Fruit fly (Drosophila melanogaster) whole organism, embryonic: ENCODE results near the gene CG43707.
A peak's percentile ranks its signal among the peaks of the same experiment; 100 is the strongest.

Experiments
- Antp ChIP-seq: fragments of 200-800 bp; sonication (Bioruptor generic); optimal IDR thresholded peaks from 3 replicates; lab custom pipeline; 2016; ENCODE audit warnings: missing biosample characterization, missing genetic modification characterization
- Bgb ChIP-seq: fragments of 200-800 bp; sonication (Bioruptor generic); IDR thresholded peaks from 2 replicates; pipeline ENCODE4 v1.3.6; 2022; ENCODE audit warnings: missing biosample characterization, missing genetic modification characterization; ENCODE audit not compliant: partially characterized antibody
- CG10147 ChIP-seq: fragments of 200-800 bp; sonication (Bioruptor generic); optimal IDR thresholded peaks from 2 replicates; lab custom pipeline; 2019; ENCODE audit warnings: missing biosample characterization, mild to moderate bottlenecking, missing genetic modification characterization, moderate library complexity
- CG10565 ChIP-seq: fragments of 200-800 bp; sonication (Bioruptor generic); optimal IDR thresholded peaks from 3 replicates; lab custom pipeline; 2016; ENCODE audit warnings: missing biosample characterization, mild to moderate bottlenecking, missing genetic modification characterization
- CG11247 ChIP-seq: fragments of 200-800 bp; sonication (Bioruptor generic); IDR thresholded peaks from 2 replicates; pipeline ENCODE4 v1.3.6; 2022; ENCODE audit warnings: missing biosample characterization, missing genetic modification characterization
- CG11504 ChIP-seq: fragments of 200-800 bp; sonication (Bioruptor generic); optimal IDR thresholded peaks from 3 replicates; lab custom pipeline; 2019; ENCODE audit warnings: missing biosample characterization, mild to moderate bottlenecking, missing genetic modification characterization, moderate library complexity
- CG11695 ChIP-seq: fragments of 200-800 bp; sonication (Bioruptor generic); IDR thresholded peaks from 3 replicates; pipeline ENCODE4 v1.3.6; 2022; ENCODE audit warnings: missing biosample characterization, missing genetic modification characterization
- CG11723 ChIP-seq: fragments of 200-800 bp; sonication (Bioruptor generic); optimal IDR thresholded peaks from 2 replicates; lab custom pipeline; 2017; ENCODE audit warnings: missing biosample characterization, mild to moderate bottlenecking, missing genetic modification characterization
- CG12071 ChIP-seq: fragments of 200-800 bp; sonication (Bioruptor generic); optimal IDR thresholded peaks from 3 replicates; lab custom pipeline; 2018; ENCODE audit warnings: missing biosample characterization, mild to moderate bottlenecking, missing genetic modification characterization
- CG12236 ChIP-seq: fragments of 200-800 bp; sonication (Bioruptor generic); optimal IDR thresholded peaks from 2 replicates; lab custom pipeline; 2016; ENCODE audit warnings: missing biosample characterization, missing genetic modification characterization
- CG15479 ChIP-seq: fragments of 200-800 bp; sonication (Bioruptor generic); optimal IDR thresholded peaks from 3 replicates; lab custom pipeline; 2019; ENCODE audit warnings: missing biosample characterization, mild to moderate bottlenecking, missing genetic modification characterization, moderate library complexity
- CG2712 ChIP-seq: fragments of 200-800 bp; optimal IDR thresholded peaks from 3 replicates; lab custom pipeline; 2019; ENCODE audit warnings: missing biosample characterization, mild to moderate bottlenecking, missing genetic modification characterization, moderate library complexity
- CG4617 ChIP-seq: fragments of 200-800 bp; sonication (Bioruptor generic); optimal IDR thresholded peaks from 3 replicates; lab custom pipeline; 2016; ENCODE audit warnings: missing biosample characterization, missing genetic modification characterization, borderline replicate concordance
- CG5180 ChIP-seq: fragments of 200-800 bp; sonication (Bioruptor generic); optimal IDR thresholded peaks from 3 replicates; lab custom pipeline; 2017; ENCODE audit warnings: missing biosample characterization, missing genetic modification characterization, mild to moderate bottlenecking, moderate library complexity, missing genetic modification reagents
- CG5245 ChIP-seq: fragments of 200-800 bp; sonication (Bioruptor generic); optimal IDR thresholded peaks from 3 replicates; lab custom pipeline; 2016; ENCODE audit warnings: missing biosample characterization, missing genetic modification characterization
- CG7745 ChIP-seq: fragments of 200-800 bp; sonication (Bioruptor generic); optimal IDR thresholded peaks from 2 replicates; lab custom pipeline; 2018; ENCODE audit warnings: missing biosample characterization, mild to moderate bottlenecking, missing genetic modification characterization, moderate library complexity
- CG7786 ChIP-seq: fragments of 200-800 bp; sonication (Bioruptor generic); optimal IDR thresholded peaks from 2 replicates; lab custom pipeline; 2016; ENCODE audit warnings: missing biosample characterization, missing genetic modification characterization
- CG8089 ChIP-seq: fragments of 200-800 bp; sonication (Bioruptor generic); optimal IDR thresholded peaks from 3 replicates; lab custom pipeline; 2016; ENCODE audit warnings: missing biosample characterization, missing genetic modification characterization
- CG8944 ChIP-seq: fragments of 200-800 bp; sonication (Bioruptor generic); optimal IDR thresholded peaks from 3 replicates; lab custom pipeline; 2016; ENCODE audit warnings: missing biosample characterization, missing genetic modification characterization
- CG9817 ChIP-seq: fragments of 200-800 bp; sonication (Bioruptor generic); optimal IDR thresholded peaks from 2 replicates; lab custom pipeline; 2018; ENCODE audit warnings: missing biosample characterization, mild to moderate bottlenecking, missing genetic modification characterization, moderate library complexity
- Camta ChIP-seq: fragments of 200-800 bp; sonication (Bioruptor generic); optimal IDR thresholded peaks from 2 replicates; lab custom pipeline; 2016; ENCODE audit warnings: missing biosample characterization, missing genetic modification characterization
- Eip74EF ChIP-seq, 2 experiments: fragments of 200-800 bp in 1 of 2; fragments of >200 bp in 1 of 2; sonication (Bioruptor generic) in 1 of 2; optimal IDR thresholded peaks; 2 replicates each; lab custom pipeline; 2017 to 2019; ENCODE audit warnings: missing biosample characterization in 2 of 2, missing genetic modification characterization in 2 of 2, mild to moderate bottlenecking in 1 of 2, moderate library complexity in 1 of 2
- Fer1 ChIP-seq: fragments of 200-800 bp; sonication (Bioruptor generic); optimal IDR thresholded peaks from 2 replicates; lab custom pipeline; 2017; ENCODE audit warnings: missing biosample characterization, mild to moderate bottlenecking, missing genetic modification characterization
- HLH3B ChIP-seq: fragments of 200-800 bp; sonication (Bioruptor generic); IDR thresholded peaks from 2 replicates; pipeline ENCODE4 v1.3.6; 2022; ENCODE audit warnings: missing biosample characterization, missing genetic modification characterization
- Kr ChIP-seq: fragments of 200-800 bp; sonication (Bioruptor generic); optimal IDR thresholded peaks from 2 replicates; lab custom pipeline; 2017; ENCODE audit warnings: missing biosample characterization, mild to moderate bottlenecking, missing genetic modification characterization
- Lim3 ChIP-seq: fragments of 200-800 bp; sonication (Bioruptor generic); IDR thresholded peaks from 2 replicates; pipeline ENCODE4 v1.3.6; 2022; ENCODE audit warnings: missing biosample characterization, missing genetic modification characterization
- Mes4 ChIP-seq: fragments of 200-800 bp; sonication (Bioruptor generic); optimal IDR thresholded peaks from 2 replicates; lab custom pipeline; 2016; ENCODE audit warnings: missing biosample characterization, missing genetic modification characterization
- Nf-YC ChIP-seq: fragments of 200-800 bp; optimal IDR thresholded peaks from 3 replicates; lab custom pipeline; 2019; ENCODE audit warnings: missing biosample characterization, mild to moderate bottlenecking, missing genetic modification characterization, moderate library complexity
- Poxn ChIP-seq: fragments of 200-800 bp; sonication (Bioruptor generic); IDR thresholded peaks from 2 replicates; pipeline ENCODE4 v1.3.6; 2022; ENCODE audit warnings: missing biosample characterization, missing genetic modification characterization
- Ptx1 ChIP-seq: fragments of 200-800 bp; sonication (Bioruptor generic); IDR thresholded peaks from 2 replicates; pipeline ENCODE4 v1.3.6; 2022; ENCODE audit warnings: missing biosample characterization, missing genetic modification characterization
- Side ChIP-seq: fragments of 200-800 bp; sonication (Bioruptor generic); optimal IDR thresholded peaks from 2 replicates; lab custom pipeline; 2016; ENCODE audit warnings: missing biosample characterization, missing genetic modification characterization
- YL-1 ChIP-seq: fragments of 200-800 bp; sonication (Bioruptor generic); optimal IDR thresholded peaks from 3 replicates; lab custom pipeline; 2017; ENCODE audit warnings: missing biosample characterization, mild to moderate bottlenecking, missing genetic modification characterization
- ash1 ChIP-seq: fragments of 200-800 bp; sonication (Bioruptor generic); optimal IDR thresholded peaks from 2 replicates; lab custom pipeline; 2018; ENCODE audit warnings: missing biosample characterization, mild to moderate bottlenecking, missing genetic modification characterization
- bab2 ChIP-seq: fragments of 200-800 bp; sonication (Bioruptor generic); optimal IDR thresholded peaks from 2 replicates; lab custom pipeline; 2016; ENCODE audit warnings: missing biosample characterization, missing genetic modification characterization
- ems ChIP-seq: fragments of 200-800 bp; sonication (Bioruptor generic); optimal IDR thresholded peaks from 3 replicates; lab custom pipeline; 2016; ENCODE audit warnings: missing biosample characterization, missing genetic modification characterization
- fd102C ChIP-seq: fragments of 200-800 bp; sonication (Bioruptor generic); optimal IDR thresholded peaks from 2 replicates; lab custom pipeline; 2018; ENCODE audit warnings: missing biosample characterization, mild to moderate bottlenecking, missing genetic modification characterization, moderate library complexity
- fd96Cb ChIP-seq: fragments of 200-800 bp; sonication (Bioruptor generic); optimal IDR thresholded peaks from 2 replicates; lab custom pipeline; 2018; ENCODE audit warnings: missing biosample characterization, mild to moderate bottlenecking, missing genetic modification characterization, moderate library complexity
- gro ChIP-seq: fragments of 200-800 bp; sonication (Bioruptor generic); optimal IDR thresholded peaks from 2 replicates; lab custom pipeline; 2016; ENCODE audit warnings: missing biosample characterization, missing genetic modification characterization
- ind ChIP-seq: fragments of 200-800 bp; sonication (Bioruptor generic); optimal IDR thresholded peaks from 3 replicates; lab custom pipeline; 2016; ENCODE audit warnings: missing biosample characterization, missing genetic modification characterization
- ken ChIP-seq: fragments of 200-800 bp; sonication (Bioruptor generic); IDR thresholded peaks from 3 replicates; pipeline ENCODE4 v1.3.6; 2022; ENCODE audit warnings: missing biosample characterization, missing genetic modification characterization
- kni ChIP-seq: fragments of 200-800 bp; sonication (Bioruptor generic); optimal IDR thresholded peaks from 3 replicates; lab custom pipeline; 2017; ENCODE audit warnings: mild to moderate bottlenecking, missing biosample characterization, missing genetic modification reagents, missing genetic modification characterization
- mld ChIP-seq: fragments of 200-800 bp; sonication (Bioruptor generic); IDR thresholded peaks from 3 replicates; pipeline ENCODE4 v1.3.6; 2022; ENCODE audit warnings: missing biosample characterization, missing genetic modification characterization; ENCODE audit not compliant: partially characterized antibody
- nerfin-2 ChIP-seq: fragments of 200-800 bp; sonication (Bioruptor generic); IDR thresholded peaks from 2 replicates; pipeline ENCODE4 v1.3.6; 2022; ENCODE audit warnings: missing biosample characterization, missing genetic modification characterization; ENCODE audit not compliant: partially characterized antibody
- peb ChIP-seq: fragments of 200-800 bp; sonication (Bioruptor generic); IDR thresholded peaks from 2 replicates; pipeline ENCODE4 v1.3.6; 2022; ENCODE audit warnings: missing biosample characterization, missing genetic modification characterization
- repo ChIP-seq: fragments of 200-800 bp; sonication (Bioruptor generic); optimal IDR thresholded peaks from 2 replicates; lab custom pipeline; 2016; ENCODE audit warnings: missing biosample characterization, missing genetic modification characterization
- stwl ChIP-seq: fragments of 200-800 bp; sonication (Bioruptor generic); optimal IDR thresholded peaks from 3 replicates; lab custom pipeline; 2018; ENCODE audit warnings: missing biosample characterization, mild to moderate bottlenecking, missing genetic modification characterization, moderate library complexity
- tap ChIP-seq: fragments of 200-800 bp; optimal IDR thresholded peaks from 3 replicates; lab custom pipeline; 2019; ENCODE audit warnings: missing biosample characterization, mild to moderate bottlenecking, missing genetic modification characterization, moderate library complexity
- twi ChIP-seq: fragments of 200-800 bp; optimal IDR thresholded peaks from 2 replicates; lab custom pipeline; 2019; ENCODE audit warnings: missing biosample characterization, mild to moderate bottlenecking, missing genetic modification characterization, moderate library complexity
- vfl ChIP-seq: fragments of 200-800 bp; sonication (Bioruptor generic); optimal IDR thresholded peaks from 2 replicates; lab custom pipeline; 2016; ENCODE audit warnings: missing biosample characterization, missing genetic modification characterization
- wor ChIP-seq: fragments of 200-800 bp; sonication (Bioruptor generic); IDR thresholded peaks from 2 replicates; pipeline ENCODE4 v1.3.6; 2022; ENCODE audit warnings: missing biosample characterization, missing genetic modification characterization

Gene CG43707

DNA sequence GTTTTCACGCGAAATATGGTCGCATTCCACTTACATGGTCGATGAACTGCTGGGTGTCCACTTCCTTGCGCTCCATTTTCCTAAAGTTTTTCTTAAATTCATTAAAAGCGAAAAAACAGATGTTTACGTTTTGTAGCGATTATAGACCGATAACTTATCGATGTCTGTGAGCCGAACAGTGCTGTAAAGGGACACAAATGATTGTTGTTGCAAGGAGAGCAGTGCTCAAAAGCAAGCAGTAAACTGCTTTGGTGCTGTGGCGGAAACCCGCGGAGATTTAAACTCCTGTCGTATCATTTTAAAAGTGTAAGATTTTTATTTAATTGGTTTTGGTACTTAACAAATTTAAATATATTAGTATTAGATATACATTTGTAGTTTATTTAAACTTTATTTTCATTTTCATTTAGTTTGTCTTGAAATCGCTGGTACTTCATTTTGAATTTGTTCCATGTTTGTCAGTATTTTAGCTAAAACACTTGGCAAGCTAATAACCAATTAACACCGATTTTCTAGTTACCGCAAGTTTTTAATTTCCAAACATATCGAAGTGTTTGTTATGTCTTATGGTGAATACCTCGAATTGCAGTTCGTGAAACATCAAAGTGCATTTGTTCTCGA, 56.3 kb downstream of the CG43707 start, which contains the start of gene CG3407 (continued):
- TF ChIP-seq Side (GFP tag; lab: Kevin White, UChicago) (peak; percentile 22), Eip74EF (GFP tag; optimal IDR thresholded peaks at IDR 0.05; lab: Kevin White, UChicago) (peak in 1 of 2 experiments; percentile 21), CG12071 (no peak), Nf-YC (tag; lab: Kevin White, UChicago) (peak; percentile 24), CG2712 (peak; percentile 33), YL-1 (GFP tag; lab: Kevin White, UChicago) (peak; percentile 51), repo (GFP tag; lab: Kevin White, UChicago) (no peak), CG11695 (GFP tag; lab: Robert Waterston, UW) (no peak), CG7745 (tag; lab: Kevin White, UChicago) (no peak), Kr (GFP tag; lab: Kevin White, UChicago) (no peak), Bgb (GFP tag; lab: Robert Waterston, UW) (peak; percentile 82), fd96Cb (tag; lab: Kevin White, UChicago) (no peak), CG11504 (tag; lab: Kevin White, UChicago) (no peak), mld (GFP tag; lab: Robert Waterston, UW) (no peak), CG9817 (peak; percentile 53), Ptx1 (GFP tag; lab: Robert Waterston, UW) (peak; percentile 55), Poxn (no peak), CG8944 (GFP tag; lab: Kevin White, UChicago) (peak; percentile 53), CG7786 (GFP tag; lab: Kevin White, UChicago) (peak; percentile 68), Camta (GFP tag; lab: Kevin White, UChicago) (no peak), CG11723 (GFP tag; lab: Kevin White, UChicago) (no peak), vfl (GFP tag; lab: Kevin White, UChicago) (peak; percentile 76), bab2 (GFP tag; lab: Kevin White, UChicago) (no peak), CG11247 (no peak; the same call in 1 of the 2 replicates), CG8089 (GFP tag; lab: Kevin White, UChicago) (peak; percentile 11), stwl (tag; lab: Kevin White, UChicago) (peak; percentile 97), ems (GFP tag; lab: Kevin White, UChicago) (peak; percentile 16), nerfin-2 (peak; percentile 54; the same call in 1 of the 2 replicates), CG15479 (GFP tag; lab: Kevin White, UChicago) (no peak), CG4617 (GFP tag; lab: Kevin White, UChicago) (peak; percentile 90), HLH3B (GFP tag; lab: Robert Waterston, UW) (peak; percentile 36; the same call in 1 of the 2 replicates), ash1 (GFP tag; lab: Kevin White, UChicago) (no peak), Lim3 (GFP tag; lab: Robert Waterston, UW) (no peak), ind (no peak), twi (tag; lab: Kevin White, UChicago) (peak; percentile 54), gro (peak; percentile 82), Fer1 (GFP tag; lab: Kevin White, UChicago) (no peak), CG10565 (GFP tag; lab: Kevin White, UChicago) (no peak), CG5180 (GFP tag; lab: Kevin White, UChicago) (no peak), kni (GFP tag; lab: Kevin White, UChicago) (no peak), peb (no peak), fd102C (GFP tag; lab: Kevin White, UChicago) (peak; percentile 18), CG12236 (GFP tag; lab: Kevin White, UChicago) (no peak), tap (tag; lab: Kevin White, UChicago) (no peak), CG5245 (GFP tag; lab: Kevin White, UChicago) (no peak), wor (GFP tag; lab: Robert Waterston, UW) (no peak), Mes4 (GFP tag; lab: Kevin White, UChicago) (no peak), CG10147 (GFP tag; lab: Kevin White, UChicago) (no peak), ken (GFP tag; lab: Robert Waterston, UW) (peak; percentile 60; the same call in 1 of the 3 replicates), Antp (GFP tag; lab: Kevin White, UChicago) (peak; percentile 38)
